Worm (Caenorhabditis elegans): Measurements from ENCODE around the gene Y54G11A.14.
"Not testable (repeated sequence)": the region's sequence is repeated elsewhere in the genome, so short reads cannot be mapped to it uniquely, and the experiment has no call there.

Y54G11A.14 gene

ce11 chrII:14287277-14287676 lies 30.7 kb upstream of the Y54G11A.14 start, which contains the start of gene srh-41:
Gene srh-41, minus strand, starts transcription at chrII:14287377.
- TF ChIP-seq unc-62 (GFP tag; optimal IDR thresholded peaks at IDR 0.05): no peak
- TF ChIP-seq pha-4 (tag; optimal IDR thresholded peaks at IDR 0.05): no peak
- no peak for TF ChIP-seq lin-32 (GFP tag; optimal IDR thresholded peaks at IDR 0.05)
- TF ChIP-seq mab-5 (tag; optimal IDR thresholded peaks at IDR 0.05): no peak
- TF ChIP-seq lsy-2 (tag; optimal IDR thresholded peaks at IDR 0.05): no peak

- TF ChIP-seq elt-3 (tag; optimal IDR thresholded peaks at IDR 0.05): no peak
- TF ChIP-seq pha-4 (tag; optimal IDR thresholded peaks at IDR 0.05): no peak
- no peak for TF ChIP-seq ces-1 (GFP tag; optimal IDR thresholded peaks at IDR 0.05)
- TF ChIP-seq M03D4.4 (tag; optimal IDR thresholded peaks at IDR 0.05): no peak
- TF ChIP-seq nhr-237 (tag; optimal IDR thresholded peaks at IDR 0.05): no peak
- TF ChIP-seq lsy-2 (tag; optimal IDR thresholded peaks at IDR 0.05): no peak
- TF ChIP-seq ceh-39 (tag; optimal IDR thresholded peaks at IDR 0.05): no peak
Measured at ce11 chrII:14288968-14289367, 29.0 kb upstream of the Y54G11A.14 start, which contains the start of gene srh-42. Gene srh-42, minus strand, starts transcription at chrII:14289068.

- TF ChIP-seq nhr-28 (tag; optimal IDR thresholded peaks at IDR 0.05) (no peak), mep-1 (tag; optimal IDR thresholded peaks at IDR 0.05) (no peak), lin-32 (GFP tag; optimal IDR thresholded peaks at IDR 0.05) (no peak), drap-1 (GFP tag; optimal IDR thresholded peaks at IDR 0.05) (no peak), ceh-39 (tag; optimal IDR thresholded peaks at IDR 0.05) (no peak), flh-1 (GFP tag; optimal IDR thresholded peaks at IDR 0.05) (no peak), pha-4 (tag; optimal IDR thresholded peaks at IDR 0.05) (no peak), nhr-76 (tag; optimal IDR thresholded peaks at IDR 0.05) (no peak), lin-13 (tag; optimal IDR thresholded peaks at IDR 0.05) (no peak), ceh-43 (GFP tag; optimal IDR thresholded peaks at IDR 0.05) (no peak), mls-2 (tag; optimal IDR thresholded peaks at IDR 0.05) (no peak), sem-2 (GFP tag; optimal IDR thresholded peaks at IDR 0.05) (no peak), lsy-2 (tag; optimal IDR thresholded peaks at IDR 0.05) (no peak), cnd-1 (tag; optimal IDR thresholded peaks at IDR 0.05) (no peak), sptf-1 (tag; optimal IDR thresholded peaks at IDR 0.05) (no peak)
Measured at ce11 chrII:14290846-14291245, 27.1 kb upstream of the Y54G11A.14 start.

ce11 chrII:14292519-14292918 lies 25.4 kb upstream of the Y54G11A.14 start, which contains the start of gene Y54G11A.4:
Gene Y54G11A.4, plus strand, starts transcription at chrII:14292819.
- no peak for TF ChIP-seq ceh-83 (GFP tag; optimal IDR thresholded peaks at IDR 0.05)
- TF ChIP-seq nhr-2 (tag; optimal IDR thresholded peaks at IDR 0.05): no peak
- TF ChIP-seq mab-5 (tag; optimal IDR thresholded peaks at IDR 0.05): no peak
- TF ChIP-seq lin-13 (tag; optimal IDR thresholded peaks at IDR 0.05): no peak
- no peak for TF ChIP-seq unc-39 (tag; optimal IDR thresholded peaks at IDR 0.05)
- no peak for TF ChIP-seq lin-32 (GFP tag; optimal IDR thresholded peaks at IDR 0.05)

ce11 chrII:14294390-14294789 lies 23.6 kb upstream of the Y54G11A.14 start:
- TF ChIP-seq flh-1 (GFP tag; optimal IDR thresholded peaks at IDR 0.05): no peak
- TF ChIP-seq pha-4 (tag; optimal IDR thresholded peaks at IDR 0.05): no peak
- TF ChIP-seq zip-8 (tag; optimal IDR thresholded peaks at IDR 0.05): no peak
- TF ChIP-seq sptf-1 (tag; optimal IDR thresholded peaks at IDR 0.05): no peak
- TF ChIP-seq nhr-2 (tag; optimal IDR thresholded peaks at IDR 0.05): no peak
- no peak for TF ChIP-seq mep-1 (tag; optimal IDR thresholded peaks at IDR 0.05)
- no peak for TF ChIP-seq mls-2 (tag; optimal IDR thresholded peaks at IDR 0.05)
- TF ChIP-seq drap-1 (GFP tag; optimal IDR thresholded peaks at IDR 0.05): no peak
- TF ChIP-seq lin-32 (GFP tag; optimal IDR thresholded peaks at IDR 0.05): no peak
- TF ChIP-seq nhr-28 (tag; optimal IDR thresholded peaks at IDR 0.05): no peak
- no peak for TF ChIP-seq sem-2 (GFP tag; optimal IDR thresholded peaks at IDR 0.05)
- TF ChIP-seq ceh-83 (GFP tag; optimal IDR thresholded peaks at IDR 0.05): no peak
- no peak for TF ChIP-seq cnd-1 (tag; optimal IDR thresholded peaks at IDR 0.05)

- TF ChIP-seq blmp-1 (tag; optimal IDR thresholded peaks at IDR 0.05): peak; percentile 22
- no peak for TF ChIP-seq bed-3 (GFP tag; optimal IDR thresholded peaks at IDR 0.05)
Measured at ce11 chrII:14296320-14296719, 21.6 kb upstream of the Y54G11A.14 start.

- not testable (repeated sequence) for TF ChIP-seq hlh-1 (tag; optimal IDR thresholded peaks at IDR 0.05); elt-1 (tag; optimal IDR thresholded peaks at IDR 0.05; ENCODE audit: borderline replicate concordance, insufficient read depth); nhr-76 (tag; optimal IDR thresholded peaks at IDR 0.05)
Measured at ce11 chrII:14297050-14297449, 20.9 kb upstream of the Y54G11A.14 start, which contains the start of gene Y54G11A.7. Gene Y54G11A.7, plus strand, starts transcription at chrII:14297305.
